Fruit fly (Drosophila melanogaster) whole organism, adult: Measurements from ENCODE around the gene CG14439.

ENCODE experiments used
- CG11617 ChIP-seq: fragments of 200-800 bp; sonication (Bioruptor generic); optimal IDR thresholded peaks from 2 replicates; lab custom pipeline; 2017; ENCODE audit warnings: mild to moderate bottlenecking, missing biosample characterization, missing genetic modification reagents, missing genetic modification characterization
- CG12768 ChIP-seq: fragments of 200-800 bp; sonication (Bioruptor generic); optimal IDR thresholded peaks from 2 replicates; lab custom pipeline; 2017; ENCODE audit warnings: missing biosample characterization, missing genetic modification characterization, mild to moderate bottlenecking, moderate library complexity, missing genetic modification reagents
- CG14711 ChIP-seq: fragments of 200-800 bp; sonication (Bioruptor generic); optimal IDR thresholded peaks from 2 replicates; lab custom pipeline; 2018; ENCODE audit warnings: missing biosample characterization, mild to moderate bottlenecking, missing genetic modification characterization, moderate library complexity
- CG1620 ChIP-seq: fragments of 200-800 bp; sonication (Bioruptor generic); optimal IDR thresholded peaks from 2 replicates; lab custom pipeline; 2016; ENCODE audit warnings: missing biosample characterization, missing genetic modification characterization
- CG33017 ChIP-seq: fragments of 200-800 bp; sonication (Bioruptor generic); optimal IDR thresholded peaks from 2 replicates; lab custom pipeline; 2018; ENCODE audit warnings: missing biosample characterization, mild to moderate bottlenecking, missing genetic modification characterization, moderate library complexity
- CG5204 ChIP-seq: fragments of 200-800 bp; sonication (Bioruptor generic); optimal IDR thresholded peaks from 2 replicates; lab custom pipeline; 2016; ENCODE audit warnings: missing biosample characterization, missing genetic modification characterization
- CG7045 ChIP-seq: fragments of 200-800 bp; sonication (Bioruptor generic); optimal IDR thresholded peaks from 2 replicates; lab custom pipeline; 2017; ENCODE audit warnings: missing biosample characterization, mild to moderate bottlenecking, missing genetic modification characterization
- CG7101 ChIP-seq: fragments of 200-800 bp; sonication (Bioruptor generic); optimal IDR thresholded peaks from 2 replicates; lab custom pipeline; 2018; ENCODE audit warnings: missing biosample characterization, mild to moderate bottlenecking, missing genetic modification characterization, moderate library complexity
- Clk ChIP-seq: fragments of 200-800 bp; sonication (Bioruptor generic); optimal IDR thresholded peaks from 2 replicates; lab custom pipeline; 2017; ENCODE audit warnings: missing biosample characterization, missing genetic modification characterization
- Crg-1 ChIP-seq: fragments of 200-800 bp; sonication (Bioruptor generic); optimal IDR thresholded peaks from 2 replicates; lab custom pipeline; 2016; ENCODE audit warnings: missing biosample characterization, missing genetic modification characterization
- Hr96 ChIP-seq: fragments of 200-800 bp; sonication (Bioruptor generic); optimal IDR thresholded peaks from 2 replicates; lab custom pipeline; 2016; ENCODE audit warnings: missing biosample characterization, missing genetic modification characterization
- Mnt ChIP-seq: fragments of 200-800 bp; sonication (Bioruptor generic); optimal IDR thresholded peaks from 2 replicates; lab custom pipeline; 2016; ENCODE audit warnings: missing biosample characterization, mild to moderate bottlenecking, missing genetic modification characterization
- bab1 ChIP-seq: fragments of 200-800 bp; sonication (Bioruptor generic); optimal IDR thresholded peaks from 3 replicates; lab custom pipeline; 2019; ENCODE audit warnings: missing biosample characterization, mild to moderate bottlenecking, missing genetic modification characterization, moderate library complexity
- cic ChIP-seq: fragments of 200-800 bp; sonication (Bioruptor generic); optimal IDR thresholded peaks from 2 replicates; lab custom pipeline; 2017; ENCODE audit warnings: missing biosample characterization, mild to moderate bottlenecking, missing genetic modification characterization, moderate library complexity
- cnc ChIP-seq, 2 experiments: fragments of >200 bp; optimal IDR thresholded peaks; 2 replicates each; lab custom pipeline; 2017
- kay ChIP-seq: fragments of 200-800 bp; sonication (Bioruptor generic); peaks from one replicate; lab custom pipeline; 2016; ENCODE audit warnings: missing biosample characterization, missing genetic modification characterization, borderline replicate concordance
- ovo ChIP-seq: fragments of 200-800 bp; sonication (Bioruptor generic); optimal IDR thresholded peaks from 2 replicates; lab custom pipeline; 2016; ENCODE audit warnings: missing biosample characterization, missing genetic modification characterization
- pad ChIP-seq: fragments of 200-800 bp; sonication (Bioruptor generic); optimal IDR thresholded peaks from 3 replicates; lab custom pipeline; 2017; ENCODE audit warnings: missing biosample characterization, missing genetic modification characterization, mild to moderate bottlenecking, moderate library complexity, missing genetic modification reagents
- tj ChIP-seq: fragments of 200-800 bp; sonication (Bioruptor generic); optimal IDR thresholded peaks from 3 replicates; lab custom pipeline; 2017; ENCODE audit warnings: missing biosample characterization, mild to moderate bottlenecking, missing genetic modification characterization, moderate library complexity
- toe ChIP-seq: fragments of 200-800 bp; sonication (Bioruptor generic); optimal IDR thresholded peaks from 2 replicates; lab custom pipeline; 2016; ENCODE audit warnings: missing biosample characterization, missing genetic modification characterization

CG14439 gene

DNA sequence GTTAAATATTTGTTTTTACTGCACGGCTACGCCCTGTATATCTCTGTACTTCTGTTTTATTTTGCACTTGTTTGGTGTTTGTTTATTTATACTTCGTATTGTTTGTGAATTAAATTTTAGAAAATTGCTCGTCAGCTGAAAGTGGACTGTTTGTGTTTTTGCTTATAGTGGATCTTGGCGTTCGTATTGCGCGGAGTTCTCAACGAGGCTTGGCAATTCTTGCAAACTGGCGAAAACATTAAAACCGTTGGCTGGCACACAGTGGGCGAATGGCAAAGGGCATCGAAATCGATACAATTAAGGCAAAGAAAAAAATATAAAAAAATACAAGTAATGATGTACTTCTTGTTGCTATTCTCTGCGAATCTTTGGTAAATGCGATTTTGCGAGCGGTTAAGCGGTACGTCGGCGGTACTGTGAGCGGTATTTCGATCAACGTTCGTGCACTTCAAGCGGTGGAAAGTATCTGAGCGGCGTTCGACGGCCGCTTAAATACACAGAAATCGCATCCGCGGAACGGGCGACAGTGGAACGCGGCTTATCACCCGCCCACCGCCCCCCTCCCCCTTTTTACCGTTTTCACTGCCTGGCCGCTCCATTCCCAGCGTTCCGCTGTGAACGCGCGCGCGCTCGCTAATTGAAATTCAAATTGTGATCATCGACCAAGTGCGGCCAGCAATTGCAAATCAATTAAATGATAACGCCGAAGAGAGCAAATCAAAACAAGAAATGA, 20.4 kb upstream of the CG14439 start:
- TF ChIP-seq ovo (GFP tag; lab: Kevin White, UChicago) = peak; percentile 71
- TF ChIP-seq tj (GFP tag; lab: Kevin White, UChicago) = peak; percentile 90
- TF ChIP-seq bab1 (GFP tag; lab: Kevin White, UChicago) = peak; percentile 50
- TF ChIP-seq CG1620 = no peak
- TF ChIP-seq Hr96 (GFP tag; lab: Kevin White, UChicago) = no peak
- TF ChIP-seq CG5204 (GFP tag; lab: Kevin White, UChicago) = no peak

DNA sequence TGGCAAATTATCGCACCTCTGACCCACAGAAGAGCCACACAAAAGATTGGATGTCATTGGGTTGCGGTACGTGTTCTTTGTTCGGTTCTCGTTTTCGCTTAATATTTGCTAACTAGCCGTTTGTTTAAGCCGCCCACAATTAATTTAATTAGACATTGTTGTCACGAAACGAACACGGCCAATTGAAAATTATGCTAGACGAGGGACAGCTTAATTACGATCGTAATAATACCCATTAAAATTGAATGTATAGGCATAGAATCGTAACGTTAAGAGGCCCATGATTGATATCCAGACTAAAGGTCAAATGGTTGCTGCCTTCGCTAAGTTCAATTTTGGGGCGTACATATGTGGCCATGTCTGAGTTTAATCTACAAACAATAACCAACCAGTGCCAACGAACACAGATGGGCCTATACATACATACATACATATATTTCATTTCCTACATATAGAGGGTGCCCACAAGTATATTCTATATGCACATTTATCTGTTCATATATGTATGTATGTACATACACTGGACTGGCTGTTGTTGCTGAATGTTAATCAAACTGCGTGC, 18.7 kb upstream of the CG14439 start:
- no peak for TF ChIP-seq Hr96 (GFP tag; lab: Kevin White, UChicago)
- peak; percentile 0 for TF ChIP-seq kay (GFP tag; lab: Kevin White, UChicago)

DNA sequence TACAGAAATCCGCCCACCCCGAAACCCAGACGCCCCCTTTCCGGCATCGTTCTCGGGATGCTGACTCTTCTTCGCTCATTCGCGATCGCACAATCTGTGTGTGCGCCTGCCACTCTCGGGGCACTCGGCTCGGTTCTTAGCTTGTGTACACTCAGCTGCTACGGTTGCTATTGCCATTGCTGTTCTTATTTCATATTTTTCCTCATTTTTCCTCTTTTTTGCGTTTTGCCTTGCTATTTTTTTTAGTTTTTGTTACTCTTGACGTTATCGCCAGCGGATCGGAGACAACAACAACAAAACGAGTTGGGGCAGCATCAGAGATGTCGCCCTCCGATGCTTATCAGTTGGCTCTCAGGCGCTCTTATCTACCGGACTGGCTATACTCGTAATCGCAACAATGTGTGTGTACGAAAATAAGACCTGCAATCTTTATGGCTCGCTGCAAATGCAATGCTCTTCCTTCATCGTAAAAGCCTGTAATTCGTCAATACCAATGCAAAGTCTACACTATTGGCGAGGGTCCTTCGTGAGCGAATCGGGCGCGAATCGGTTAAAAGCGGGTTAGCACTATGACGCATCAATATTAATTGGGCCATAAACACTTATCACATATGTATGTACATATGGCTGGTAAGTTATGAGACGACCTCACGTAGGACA, 16.6 kb upstream of the CG14439 start:
- TF ChIP-seq CG14711 (tag; lab: Kevin White, UChicago) (no peak), Clk (GFP tag; lab: Kevin White, UChicago) (no peak), CG12768 (no peak), bab1 (GFP tag; lab: Kevin White, UChicago) (no peak), CG33017 (tag; lab: Kevin White, UChicago) (no peak), CG7045 (GFP tag; lab: Kevin White, UChicago) (no peak), kay (GFP tag; lab: Kevin White, UChicago) (peak; percentile 26)

DNA sequence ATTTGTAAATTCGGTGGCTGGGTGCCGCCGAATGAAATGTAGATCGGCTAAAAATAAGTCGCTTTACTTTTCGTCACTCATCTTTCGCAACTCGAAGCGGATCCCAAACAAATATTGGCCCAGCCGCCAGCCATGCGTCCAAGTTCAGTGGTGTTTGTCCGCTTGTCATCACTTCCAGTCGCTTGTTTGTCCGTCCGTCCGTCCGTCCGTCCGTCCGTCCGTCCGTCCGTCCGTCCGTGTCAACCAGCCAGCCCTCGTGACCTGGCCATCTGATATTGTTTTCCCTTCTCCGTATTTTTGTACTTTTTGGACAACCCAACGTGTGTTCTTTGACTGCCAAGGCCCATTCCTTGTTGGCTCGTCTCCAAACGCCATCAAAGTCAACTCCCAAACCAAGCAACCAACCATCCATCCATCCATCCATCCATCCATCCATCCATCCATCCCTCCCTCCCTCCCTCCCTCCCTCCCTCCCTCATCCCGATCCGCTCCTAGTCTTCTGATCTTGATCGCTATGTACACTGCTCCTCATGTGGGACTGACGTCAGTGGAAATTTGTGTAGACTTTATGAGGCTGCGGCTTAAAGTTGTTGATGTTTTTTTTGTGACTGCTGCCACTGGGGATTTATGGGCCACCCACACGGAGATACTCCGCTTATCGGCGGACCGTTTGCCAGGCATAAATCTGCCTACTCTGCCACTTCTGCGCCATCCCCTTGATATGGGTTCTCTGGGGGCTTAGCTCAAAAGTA, 13.9 kb upstream of the CG14439 start:
- TF ChIP-seq CG14711 (tag; lab: Kevin White, UChicago) = no peak
- no peak for TF ChIP-seq ovo (GFP tag; lab: Kevin White, UChicago)
- no peak for TF ChIP-seq CG11617 (GFP tag; lab: Kevin White, UChicago)
- TF ChIP-seq toe (GFP tag; lab: Kevin White, UChicago) = no peak
- no peak for TF ChIP-seq Hr96 (GFP tag; lab: Kevin White, UChicago)
- no peak for TF ChIP-seq CG7101
- TF ChIP-seq kay (GFP tag; lab: Kevin White, UChicago) = no peak
- no peak for TF ChIP-seq bab1 (GFP tag; lab: Kevin White, UChicago)
- no peak for TF ChIP-seq cnc (optimal IDR thresholded peaks at IDR 0.05; lab: Kevin White, UChicago)
- TF ChIP-seq Clk (GFP tag; lab: Kevin White, UChicago) = no peak

DNA sequence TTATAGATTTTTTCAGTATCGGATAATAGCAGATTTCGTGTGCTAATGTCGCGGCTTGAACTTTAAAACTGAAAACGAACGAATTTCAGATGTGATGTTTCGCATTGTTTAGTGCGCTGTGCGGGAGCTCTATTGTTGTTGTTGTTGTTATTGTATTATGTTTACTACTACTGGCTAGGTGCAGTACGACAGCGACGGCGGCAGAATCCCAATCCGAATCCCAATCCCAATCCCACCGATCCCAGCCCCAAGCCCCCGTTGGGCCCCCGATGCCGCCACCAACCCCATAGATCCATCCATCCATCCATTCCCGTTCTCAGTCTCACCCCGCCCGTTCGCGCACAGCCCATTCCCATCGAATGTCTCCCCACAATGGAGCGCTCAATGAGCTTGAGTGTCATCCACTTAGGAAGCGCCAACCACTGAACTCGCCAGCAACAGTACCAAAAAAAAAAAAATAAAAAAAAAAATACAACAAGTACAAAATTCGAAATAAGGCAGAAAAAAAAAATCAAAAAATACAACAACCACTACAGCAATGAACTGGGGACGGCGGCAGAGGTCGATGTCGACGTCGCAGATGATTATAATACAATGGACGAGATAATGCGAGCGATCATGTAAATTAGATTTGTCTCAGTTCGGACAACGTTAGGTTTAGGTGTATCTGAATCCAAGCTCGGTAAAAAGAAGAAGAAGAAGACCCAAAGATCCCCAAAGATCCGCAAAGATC, 7.2 kb upstream of the CG14439 start, which contains the start of gene CG3168:
TSS of gene CG3168 (minus strand) at position 51 of the 733 bp plus-strand sequence.
- TF ChIP-seq CG7101 = no peak
- no peak for TF ChIP-seq CG7045 (GFP tag; lab: Kevin White, UChicago)
- no peak for TF ChIP-seq Crg-1 (GFP tag; lab: Kevin White, UChicago)
- TF ChIP-seq CG14711 (tag; lab: Kevin White, UChicago) = no peak
- TF ChIP-seq toe (GFP tag; lab: Kevin White, UChicago) = no peak
- no peak for TF ChIP-seq pad (GFP tag; lab: Kevin White, UChicago)
- no peak for TF ChIP-seq cnc (optimal IDR thresholded peaks at IDR 0.05; lab: Kevin White, UChicago)
- TF ChIP-seq Hr96 (GFP tag; lab: Kevin White, UChicago) = no peak
- TF ChIP-seq CG12768 = no peak
- TF ChIP-seq Mnt (GFP tag; lab: Kevin White, UChicago) = no peak
- no peak for TF ChIP-seq tj (GFP tag; lab: Kevin White, UChicago)
- no peak for TF ChIP-seq ovo (GFP tag; lab: Kevin White, UChicago)
- no peak for TF ChIP-seq CG1620
- no peak for TF ChIP-seq CG11617 (GFP tag; lab: Kevin White, UChicago)

DNA sequence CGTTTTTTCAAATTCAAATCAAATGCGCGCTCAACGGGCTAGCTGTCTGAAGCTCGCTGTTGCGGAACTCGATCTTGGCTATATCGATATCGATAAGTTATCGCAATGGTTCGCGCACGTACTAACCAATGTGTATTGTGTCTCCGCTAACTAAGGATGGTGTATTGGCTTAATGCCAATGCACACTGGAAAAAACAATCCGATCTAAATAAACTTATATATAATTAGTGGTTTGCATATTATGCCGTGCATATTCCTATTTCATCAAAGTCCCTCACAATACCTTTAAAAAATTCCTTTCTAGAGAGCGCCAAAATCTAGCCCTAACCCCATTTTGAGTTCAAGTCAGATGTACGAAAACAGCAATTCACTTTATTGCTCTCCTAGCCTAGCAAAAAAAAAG, 6.2 kb upstream of the CG14439 start:
- TF ChIP-seq CG7045 (GFP tag; lab: Kevin White, UChicago) = no peak
- no peak for TF ChIP-seq Crg-1 (GFP tag; lab: Kevin White, UChicago)
- TF ChIP-seq tj (GFP tag; lab: Kevin White, UChicago) = no peak
- TF ChIP-seq ovo (GFP tag; lab: Kevin White, UChicago) = no peak
- TF ChIP-seq pad (GFP tag; lab: Kevin White, UChicago) = no peak
- peak; percentile 81 for TF ChIP-seq bab1 (GFP tag; lab: Kevin White, UChicago)
- TF ChIP-seq CG5204 (GFP tag; lab: Kevin White, UChicago) = peak; percentile 14
- no peak for TF ChIP-seq cic (GFP tag; lab: Kevin White, UChicago)
- peak; percentile 15 for TF ChIP-seq toe (GFP tag; lab: Kevin White, UChicago)
- no peak for TF ChIP-seq kay (GFP tag; lab: Kevin White, UChicago)
- TF ChIP-seq Hr96 (GFP tag; lab: Kevin White, UChicago) = peak; percentile 0
- no peak for TF ChIP-seq Clk (GFP tag; lab: Kevin White, UChicago)
- no peak for TF ChIP-seq CG33017 (tag; lab: Kevin White, UChicago)
- TF ChIP-seq Mnt (GFP tag; lab: Kevin White, UChicago) = peak; percentile 42
- TF ChIP-seq cnc (optimal IDR thresholded peaks at IDR 0.05; lab: Kevin White, UChicago) = no peak
- peak; percentile 16 for TF ChIP-seq CG1620
- TF ChIP-seq CG7101 = peak; percentile 35
- peak; percentile 30 for TF ChIP-seq CG14711 (tag; lab: Kevin White, UChicago)
- peak; percentile 35 for TF ChIP-seq CG11617 (GFP tag; lab: Kevin White, UChicago)
- TF ChIP-seq CG12768 = no peak
